Fruit fly (Drosophila melanogaster) whole organism, prepupa: ENCODE results near the gene pns.
A peak's percentile ranks its signal among the peaks of the same experiment; 100 is the strongest.

ENCODE experiments used
- Blimp-1 ChIP-seq: fragments of 200-800 bp; sonication (Bioruptor generic); optimal IDR thresholded peaks from 3 replicates; lab custom pipeline; 2017; ENCODE audit warnings: missing biosample characterization, missing genetic modification characterization, mild to moderate bottlenecking, moderate library complexity, missing genetic modification reagents
- CG10631 ChIP-seq: fragments of 200-800 bp; sonication (Bioruptor generic); optimal IDR thresholded peaks from 2 replicates; lab custom pipeline; 2016; ENCODE audit warnings: missing biosample characterization, missing genetic modification characterization
- CG10669 ChIP-seq: fragments of 200-800 bp; sonication (Bioruptor generic); optimal IDR thresholded peaks from 3 replicates; lab custom pipeline; 2018; ENCODE audit warnings: missing biosample characterization, mild to moderate bottlenecking, missing genetic modification characterization, moderate library complexity
- CG11294 ChIP-seq: fragments of 200-800 bp; sonication (Bioruptor generic); IDR thresholded peaks from 2 replicates; pipeline ENCODE4 v1.3.6; 2022; ENCODE audit warnings: missing biosample characterization, missing genetic modification characterization
- CG11762 ChIP-seq: fragments of 200-800 bp; sonication (Bioruptor generic); optimal IDR thresholded peaks from 3 replicates; lab custom pipeline; 2016; ENCODE audit warnings: missing biosample characterization, missing genetic modification characterization; ENCODE audit not compliant: insufficient read depth
- CG11902 ChIP-seq: fragments of 200-800 bp; sonication (Bioruptor generic); optimal IDR thresholded peaks from 3 replicates; lab custom pipeline; 2016; ENCODE audit warnings: missing biosample characterization, missing genetic modification characterization
- CG15336 ChIP-seq: fragments of 200-800 bp; sonication (Bioruptor generic); IDR thresholded peaks from 2 replicates; pipeline ENCODE4 v1.3.6; 2022; ENCODE audit warnings: missing biosample characterization, missing genetic modification characterization
- CG1621 ChIP-seq: fragments of 200-800 bp; sonication (Bioruptor generic); optimal IDR thresholded peaks from 3 replicates; lab custom pipeline; 2018; ENCODE audit warnings: missing biosample characterization, mild to moderate bottlenecking, missing genetic modification characterization
- CG16779 ChIP-seq: fragments of 200-800 bp; sonication (Bioruptor generic); optimal IDR thresholded peaks from 3 replicates; lab custom pipeline; 2017; ENCODE audit warnings: missing biosample characterization, mild to moderate bottlenecking, missing genetic modification characterization
- CG3032 ChIP-seq: fragments of 200-800 bp; optimal IDR thresholded peaks from 2 replicates; lab custom pipeline; 2019; ENCODE audit warnings: missing biosample characterization, mild to moderate bottlenecking, missing genetic modification characterization, moderate library complexity
- CG32006 ChIP-seq: fragments of 200-800 bp; sonication (Bioruptor generic); optimal IDR thresholded peaks from 3 replicates; lab custom pipeline; 2017; ENCODE audit warnings: missing biosample characterization, mild to moderate bottlenecking, missing genetic modification characterization
- CG34406 ChIP-seq: fragments of 200-800 bp; sonication (Bioruptor generic); optimal IDR thresholded peaks from 3 replicates; lab custom pipeline; 2016; ENCODE audit warnings: missing biosample characterization, missing genetic modification characterization
- CG4318 ChIP-seq: fragments of 200-800 bp; sonication (Bioruptor generic); optimal IDR thresholded peaks from 3 replicates; lab custom pipeline; 2017; ENCODE audit warnings: missing biosample characterization, mild to moderate bottlenecking, missing genetic modification characterization
- CG6163 ChIP-seq: fragments of 200-800 bp; sonication (Bioruptor generic); IDR thresholded peaks from 3 replicates; pipeline ENCODE4 v1.3.6; 2022; ENCODE audit warnings: missing biosample characterization, missing genetic modification characterization
- CG6276 ChIP-seq: fragments of 200-800 bp; sonication (Bioruptor generic); optimal IDR thresholded peaks from 2 replicates; lab custom pipeline; 2017; ENCODE audit warnings: missing biosample characterization, mild to moderate bottlenecking, missing genetic modification characterization
- CG6854 ChIP-seq: fragments of 200-800 bp; sonication (Bioruptor generic); optimal IDR thresholded peaks from 2 replicates; lab custom pipeline; 2017; ENCODE audit warnings: missing biosample characterization, mild to moderate bottlenecking, missing genetic modification characterization
- CG7368 ChIP-seq: fragments of 200-800 bp; sonication (Bioruptor generic); optimal IDR thresholded peaks from 3 replicates; lab custom pipeline; 2016; ENCODE audit warnings: missing biosample characterization, missing genetic modification characterization
- CG8319 ChIP-seq: fragments of 200-800 bp; sonication (Bioruptor generic); optimal IDR thresholded peaks from 3 replicates; lab custom pipeline; 2016; ENCODE audit warnings: missing biosample characterization, missing genetic modification characterization
- CG9139 ChIP-seq: fragments of 200-800 bp; sonication (Bioruptor generic); optimal IDR thresholded peaks from 3 replicates; lab custom pipeline; 2017; ENCODE audit warnings: missing biosample characterization, mild to moderate bottlenecking, missing genetic modification characterization
- Eip75B ChIP-seq: fragments of 200-800 bp; sonication (Bioruptor generic); optimal IDR thresholded peaks from 3 replicates; lab custom pipeline; 2016; ENCODE audit warnings: missing biosample characterization, missing genetic modification characterization
- Ets96B ChIP-seq: fragments of 200-800 bp; optimal IDR thresholded peaks from 2 replicates; lab custom pipeline; 2019; ENCODE audit warnings: missing biosample characterization, mild to moderate bottlenecking, missing genetic modification characterization, moderate library complexity
- Gug ChIP-seq: fragments of 200-800 bp; sonication (Bioruptor generic); IDR thresholded peaks from 2 replicates; pipeline ENCODE4 v1.3.6; 2022; ENCODE audit warnings: missing biosample characterization, missing genetic modification characterization
- Hr38 ChIP-seq: sonication (Bioruptor generic); optimal IDR thresholded peaks from 2 replicates; lab custom pipeline; 2016; ENCODE audit warnings: missing biosample characterization, missing genetic modification characterization
- Hr39 ChIP-seq: fragments of 200-800 bp; sonication (Bioruptor generic); optimal IDR thresholded peaks from 2 replicates; lab custom pipeline; 2016; ENCODE audit warnings: missing biosample characterization, missing genetic modification characterization
- Hr4 ChIP-seq: fragments of 200-800 bp; sonication (Bioruptor generic); optimal IDR thresholded peaks from 3 replicates; lab custom pipeline; 2016; ENCODE audit warnings: missing biosample characterization, missing genetic modification characterization
- Lpt ChIP-seq: fragments of 200-800 bp; sonication (Bioruptor generic); optimal IDR thresholded peaks from 3 replicates; lab custom pipeline; 2016; ENCODE audit warnings: missing biosample characterization, missing genetic modification characterization
- OdsH ChIP-seq: fragments of 200-800 bp; sonication (Bioruptor generic); optimal IDR thresholded peaks from 3 replicates; lab custom pipeline; 2016; ENCODE audit warnings: missing biosample characterization, missing genetic modification characterization
- Smox ChIP-seq: fragments of 200-800 bp; sonication (Bioruptor generic); optimal IDR thresholded peaks from 3 replicates; lab custom pipeline; 2016; ENCODE audit warnings: missing biosample characterization, missing genetic modification characterization
- Sox102F ChIP-seq: fragments of 200-800 bp; sonication (Bioruptor generic); optimal IDR thresholded peaks from 2 replicates; lab custom pipeline; 2016; ENCODE audit warnings: missing biosample characterization, mild to moderate bottlenecking, missing genetic modification characterization
- Sox14 ChIP-seq: fragments of 200-800 bp; sonication (Bioruptor generic); optimal IDR thresholded peaks from 3 replicates; lab custom pipeline; 2016; ENCODE audit warnings: missing biosample characterization, missing genetic modification characterization
- Sox15 ChIP-seq: fragments of 200-800 bp; sonication (Bioruptor generic); optimal IDR thresholded peaks from 3 replicates; lab custom pipeline; 2016; ENCODE audit warnings: missing biosample characterization, missing genetic modification characterization
- acj6 ChIP-seq: fragments of 200-800 bp; sonication (Bioruptor generic); optimal IDR thresholded peaks from 3 replicates; lab custom pipeline; 2016; ENCODE audit warnings: missing biosample characterization, missing genetic modification characterization
- cyc ChIP-seq: fragments of 200-800 bp; sonication (Bioruptor generic); optimal IDR thresholded peaks from 3 replicates; lab custom pipeline; 2016; ENCODE audit warnings: missing biosample characterization, missing genetic modification characterization
- dsx ChIP-seq: fragments of 200-800 bp; optimal IDR thresholded peaks from 3 replicates; lab custom pipeline; 2019; ENCODE audit warnings: missing biosample characterization, mild to moderate bottlenecking, missing genetic modification characterization, moderate library complexity; ENCODE audit not compliant: poor library complexity, severe bottlenecking
- esn ChIP-seq: fragments of 200-800 bp; sonication (Bioruptor generic); optimal IDR thresholded peaks from 2 replicates; lab custom pipeline; 2016; ENCODE audit warnings: missing biosample characterization, mild to moderate bottlenecking, missing genetic modification characterization, moderate library complexity
- fd59A ChIP-seq: fragments of 200-800 bp; sonication (Bioruptor generic); optimal IDR thresholded peaks from 2 replicates; lab custom pipeline; 2017; ENCODE audit warnings: missing biosample characterization, mild to moderate bottlenecking, missing genetic modification characterization, missing genetic modification reagents
- fd85E ChIP-seq: fragments of 200-800 bp; sonication (Bioruptor generic); optimal IDR thresholded peaks from 3 replicates; lab custom pipeline; 2016; ENCODE audit warnings: missing biosample characterization, missing genetic modification characterization
- fkh ChIP-seq: fragments of 200-800 bp; sonication (Bioruptor generic); optimal IDR thresholded peaks from 3 replicates; lab custom pipeline; 2017; ENCODE audit warnings: missing biosample characterization, mild to moderate bottlenecking, missing genetic modification characterization, moderate library complexity
- lz ChIP-seq: fragments of 200-800 bp; sonication (Bioruptor generic); optimal IDR thresholded peaks from 3 replicates; lab custom pipeline; 2016; ENCODE audit warnings: missing biosample characterization, missing genetic modification characterization
- net ChIP-seq: fragments of 200-800 bp; sonication (Bioruptor generic); optimal IDR thresholded peaks from 3 replicates; lab custom pipeline; 2016; ENCODE audit warnings: missing biosample characterization, missing genetic modification characterization
- pdm3 ChIP-seq: fragments of 200-800 bp; sonication (Bioruptor generic); optimal IDR thresholded peaks from 3 replicates; lab custom pipeline; 2016; ENCODE audit warnings: missing biosample characterization, missing genetic modification characterization
- salr ChIP-seq, 2 experiments: fragments of 200-800 bp; sonication (Bioruptor generic); optimal IDR thresholded peaks; 3 replicates each; lab custom pipeline; 2016 to 2018; ENCODE audit warnings: missing biosample characterization in 2 of 2, missing genetic modification characterization in 2 of 2, mild to moderate bottlenecking in 1 of 2
- svp ChIP-seq: fragments of 200-800 bp; sonication (Bioruptor generic); peaks from one replicate; lab custom pipeline; 2016; ENCODE audit warnings: missing biosample characterization, missing genetic modification characterization
- topi ChIP-seq: fragments of 200-800 bp; sonication (Bioruptor generic); optimal IDR thresholded peaks from 3 replicates; lab custom pipeline; 2016; ENCODE audit warnings: missing biosample characterization, missing genetic modification characterization
- vri ChIP-seq: fragments of 200-800 bp; sonication (Bioruptor generic); optimal IDR thresholded peaks from 3 replicates; lab custom pipeline; 2016; ENCODE audit warnings: missing biosample characterization, mild to moderate bottlenecking, missing genetic modification characterization

The pns gene

dm6 chr3L:1586266-1587054 is 49.5 kb downstream of the pns start (continued):
- TF ChIP-seq CG6163 (GFP tag; lab: Robert Waterston, UW) (peak; percentile 87), CG6276 (GFP tag; lab: Kevin White, UChicago) (peak; percentile 90), CG32006 (GFP tag; lab: Kevin White, UChicago) (no peak), acj6 (GFP tag; lab: Kevin White, UChicago) (no peak), Hr39 (GFP tag; lab: Kevin White, UChicago) (no peak), cyc (no peak), svp (GFP tag; lab: Kevin White, UChicago) (peak; percentile 88), CG34406 (GFP tag; lab: Kevin White, UChicago) (no peak), CG6854 (GFP tag; lab: Kevin White, UChicago) (peak; percentile 81), CG10631 (GFP tag; lab: Kevin White, UChicago) (no peak), CG8319 (no peak), dsx (GFP tag; lab: Kevin White, UChicago) (peak; percentile 66), CG1621 (no peak), fd85E (peak; percentile 65), Smox (GFP tag; lab: Kevin White, UChicago) (no peak), Gug (GFP tag; lab: Robert Waterston, UW) (peak; percentile 38; the same call in 1 of the 2 replicates), Eip75B (peak; percentile 16), Ets96B (tag; lab: Kevin White, UChicago) (peak; percentile 38), CG9139 (peak; percentile 66), CG15336 (peak; percentile 70), esn (GFP tag; lab: Kevin White, UChicago) (peak; percentile 8), Lpt (GFP tag; lab: Kevin White, UChicago) (no peak), CG4318 (GFP tag; lab: Kevin White, UChicago) (no peak), Sox14 (GFP tag; lab: Kevin White, UChicago) (no peak), salr (GFP tag; optimal IDR thresholded peaks at IDR 0.05; lab: Kevin White, UChicago) (no peak), CG16779 (peak; percentile 77), OdsH (no peak)

DNA sequence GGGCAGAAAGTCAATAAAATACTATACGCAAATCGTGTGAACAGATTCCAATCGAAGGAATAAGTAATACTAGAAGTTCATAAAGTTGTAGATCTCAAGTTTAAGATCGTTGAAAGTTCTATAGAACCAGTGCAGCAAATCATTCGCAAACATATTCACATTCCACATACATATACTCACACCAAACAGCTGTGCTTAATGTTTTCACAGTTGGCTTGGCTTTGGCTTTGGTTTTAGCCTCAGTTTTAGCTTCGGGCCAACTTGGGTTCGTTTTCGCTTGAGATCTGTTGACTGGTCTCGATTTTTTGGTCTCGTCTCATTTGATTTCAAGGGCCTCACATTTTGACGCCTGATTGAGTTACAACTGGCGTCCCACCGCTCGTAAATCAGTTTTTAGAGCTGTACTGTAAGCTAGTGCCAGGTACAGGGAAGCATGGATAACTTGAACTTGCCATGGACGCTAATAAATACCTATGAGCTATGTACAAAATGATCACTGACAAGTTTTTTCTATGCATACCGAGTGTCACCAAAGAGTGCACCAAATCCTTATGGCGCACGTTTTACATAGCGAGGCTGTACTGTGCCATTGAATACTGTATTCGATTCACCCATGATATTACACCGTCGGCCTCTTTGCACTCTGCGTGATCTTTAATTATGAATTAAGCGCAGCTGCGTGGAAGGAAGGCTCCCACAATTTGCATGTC is 50.4 kb downstream of the pns start:
- TF ChIP-seq CG11902 (GFP tag; lab: Kevin White, UChicago) (peak; percentile 89), pdm3 (peak; percentile 90), CG7368 (GFP tag; lab: Kevin White, UChicago) (peak; percentile 85), acj6 (GFP tag; lab: Kevin White, UChicago) (peak; percentile 86), fd59A (GFP tag; lab: Kevin White, UChicago) (peak; percentile 81), CG10631 (GFP tag; lab: Kevin White, UChicago) (peak; percentile 82), Blimp-1 (no peak), cyc (peak; percentile 86), CG34406 (GFP tag; lab: Kevin White, UChicago) (peak; percentile 84), topi (GFP tag; lab: Kevin White, UChicago) (peak; percentile 81), Sox15 (peak; percentile 90), Sox102F (GFP tag; lab: Kevin White, UChicago) (peak; percentile 82), CG4318 (GFP tag; lab: Kevin White, UChicago) (peak; percentile 36), CG15336 (peak; percentile 66), CG6854 (GFP tag; lab: Kevin White, UChicago) (peak; percentile 18), CG3032 (tag; lab: Kevin White, UChicago) (peak; percentile 84), net (GFP tag; lab: Kevin White, UChicago) (peak; percentile 79), fd85E (no peak), Ets96B (tag; lab: Kevin White, UChicago) (peak; percentile 82), CG16779 (peak; percentile 63), salr (GFP tag; optimal IDR thresholded peaks at IDR 0.05; lab: Kevin White, UChicago) (peak; percentile 41 to 84), Hr4 (GFP tag; lab: Kevin White, UChicago) (peak; percentile 80), vri (GFP tag; lab: Kevin White, UChicago) (peak; percentile 51), CG10669 (GFP tag; lab: Kevin White, UChicago) (peak; percentile 85), esn (GFP tag; lab: Kevin White, UChicago) (peak; percentile 84), CG11762 (peak; percentile 66), CG6163 (GFP tag; lab: Robert Waterston, UW) (peak; percentile 93), CG11294 (0 out of 2 replicates have a peak, but pooled peaks have one; percentile 39), dsx (GFP tag; lab: Kevin White, UChicago) (peak; percentile 81), Sox14 (GFP tag; lab: Kevin White, UChicago) (peak; percentile 88), Hr38 (GFP tag; lab: Kevin White, UChicago) (no peak), CG6276 (GFP tag; lab: Kevin White, UChicago) (peak; percentile 54), fkh (GFP tag; lab: Kevin White, UChicago) (no peak), lz (GFP tag; lab: Kevin White, UChicago) (peak; percentile 85)
